Worm (Caenorhabditis elegans) whole organism, L2 larva: ENCODE measurements around the gene csn-1.

Experiments
- R02D3.7 ChIP-seq: fragments of 150-350 bp; optimal IDR thresholded peaks from 2 replicates; lab custom pipeline; 2014; ENCODE audit warnings: missing biosample characterization, missing genetic modification characterization
- ceh-82 ChIP-seq: fragments of 150-350 bp; optimal IDR thresholded peaks from 2 replicates; lab custom pipeline; 2014; ENCODE audit warnings: missing biosample characterization, missing genetic modification characterization
- lin-11 ChIP-seq: fragments of 150-350 bp; sonication (generic microtip); optimal IDR thresholded peaks from 2 replicates; lab custom pipeline; 2014; ENCODE audit warnings: missing biosample characterization, missing genetic modification characterization, inconsistent platforms, mixed read lengths
- nhr-6 ChIP-seq: fragments of 150-350 bp; optimal IDR thresholded peaks from 2 replicates; lab custom pipeline; 2014; ENCODE audit warnings: missing biosample characterization, missing genetic modification characterization
- snpc-4 ChIP-seq: fragments of 150-350 bp; optimal IDR thresholded peaks from 2 replicates; lab custom pipeline; 2014; ENCODE audit warnings: missing biosample characterization, missing genetic modification characterization
- unc-39 ChIP-seq: fragments of 150-350 bp; optimal IDR thresholded peaks from 2 replicates; lab custom pipeline; 2014; ENCODE audit warnings: missing biosample characterization, missing genetic modification characterization
- unc-62 ChIP-seq: fragments of 150-350 bp; optimal IDR thresholded peaks from 2 replicates; lab custom pipeline; 2014; ENCODE audit warnings: missing biosample characterization, missing genetic modification reagents, missing genetic modification characterization
- zag-1 ChIP-seq: fragments of 150-350 bp; optimal IDR thresholded peaks from 2 replicates; lab custom pipeline; 2014; ENCODE audit warnings: missing biosample characterization, missing genetic modification characterization

DNA sequence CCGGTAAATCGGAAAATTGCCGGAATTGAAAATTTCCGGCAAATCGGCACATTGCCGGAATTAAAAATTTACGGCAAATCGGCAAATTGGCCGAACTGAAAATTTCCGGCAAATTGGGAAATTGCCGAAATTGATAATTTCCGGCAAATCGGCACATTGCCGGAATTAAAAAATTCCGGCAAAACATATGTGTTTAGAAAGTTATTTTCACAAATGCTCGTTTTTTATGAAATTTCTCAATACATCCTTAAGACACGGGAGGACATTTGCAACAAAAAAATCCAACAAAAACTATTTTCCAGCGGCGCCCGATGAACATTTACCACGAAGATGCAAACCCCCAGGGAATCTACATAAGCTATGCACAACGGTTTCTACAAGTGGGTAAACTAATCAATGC, 48.3 kb upstream of the csn-1 start, which contains the start of gene C06H5.8:
- TF ChIP-seq unc-62 (GFP tag; lab: Kevin White, UChicago) (no peak), unc-39 (tag; lab: Kevin White, UChicago) (no peak), lin-11 (tag; lab: Kevin White, UChicago) (no peak), snpc-4 (tag; lab: Kevin White, UChicago) (no peak), nhr-6 (tag; lab: Kevin White, UChicago) (no peak), zag-1 (tag; lab: Kevin White, UChicago) (no peak), R02D3.7 (tag; lab: Kevin White, UChicago) (no peak), ceh-82 (tag; lab: Kevin White, UChicago) (no peak)
